Fruit fly (Drosophila melanogaster) whole organism, wandering third instar larva: ENCODE results near the gene plx.

ENCODE experiments used
- CG9705 ChIP-seq: fragments of 200-800 bp; sonication (Bioruptor generic); optimal IDR thresholded peaks from 2 replicates; lab custom pipeline; 2018; ENCODE audit warnings: missing biosample characterization, mild to moderate bottlenecking, missing genetic modification characterization
- GATAd ChIP-seq: sonication (Bioruptor generic); optimal IDR thresholded peaks from 2 replicates; lab custom pipeline; 2016; ENCODE audit warnings: missing biosample characterization, missing genetic modification characterization
- Myc ChIP-seq: fragments of >200 bp; optimal IDR thresholded peaks from 2 replicates; lab custom pipeline; 2017
- OdsH ChIP-seq: fragments of 200-800 bp; sonication (Bioruptor generic); optimal IDR thresholded peaks from 2 replicates; lab custom pipeline; 2016; ENCODE audit warnings: missing biosample characterization, mild to moderate bottlenecking, missing genetic modification characterization
- Rel ChIP-seq, 2 experiments: fragments of 200-800 bp; sonication (Bioruptor generic) in 1 of 2; optimal IDR thresholded peaks; 2 replicates in 1 of 2; 3 replicates in 1 of 2; lab custom pipeline; 2016 to 2019; ENCODE audit warnings: mild to moderate bottlenecking in 2 of 2, missing biosample characterization in 2 of 2, missing genetic modification characterization in 2 of 2, moderate library complexity in 1 of 2
- dmrt93B ChIP-seq: fragments of 200-800 bp; sonication (Bioruptor generic); optimal IDR thresholded peaks from 2 replicates; lab custom pipeline; 2018; ENCODE audit warnings: missing biosample characterization, mild to moderate bottlenecking, missing genetic modification characterization
- dsf ChIP-seq: sonication (Bioruptor generic); optimal IDR thresholded peaks from 2 replicates; lab custom pipeline; 2016; ENCODE audit warnings: missing biosample characterization, missing genetic modification characterization, borderline replicate concordance
- foxo ChIP-seq, 2 experiments: fragments of 200-800 bp; sonication (Bioruptor generic); optimal IDR thresholded peaks; 2 replicates in 1 of 2; 3 replicates in 1 of 2; lab custom pipeline; 2016 to 2017; ENCODE audit warnings: missing biosample characterization in 2 of 2, missing genetic modification characterization in 2 of 2
- jim ChIP-seq: fragments of 175-275, 200-325 bp; sonication (Bioruptor generic); optimal IDR thresholded peaks from 2 replicates; lab custom pipeline; 2016; ENCODE audit warnings: missing biosample characterization, mild to moderate bottlenecking, missing genetic modification characterization
- lola ChIP-seq: fragments of >200 bp; optimal IDR thresholded peaks from 2 replicates; lab custom pipeline; 2017; ENCODE audit warnings: missing biosample characterization, missing genetic modification characterization
- psq ChIP-seq: fragments of 200-800 bp; sonication (Bioruptor generic); optimal IDR thresholded peaks from 3 replicates; lab custom pipeline; 2017; ENCODE audit warnings: missing biosample characterization, mild to moderate bottlenecking, missing genetic modification characterization, moderate library complexity

- peak; percentile 19 for TF ChIP-seq psq
- no peak for TF ChIP-seq dsf
- no peak for TF ChIP-seq GATAd (GFP tag; lab: Kevin White, UChicago)
- no peak for TF ChIP-seq Myc
- no peak for TF ChIP-seq lola (GFP tag; lab: Kevin White, UChicago)
- no peak for TF ChIP-seq dmrt93B
- TF ChIP-seq jim (GFP tag; lab: Kevin White, UChicago) = peak; percentile 15
- no peak for TF ChIP-seq foxo (GFP tag; optimal IDR thresholded peaks at IDR 0.05; lab: Kevin White, UChicago)
- no peak for TF ChIP-seq Rel (GFP tag; optimal IDR thresholded peaks at IDR 0.05; lab: Kevin White, UChicago)
- TF ChIP-seq Rel (tag; optimal IDR thresholded peaks at IDR 0.05; lab: Kevin White, UChicago) = peak; percentile 25
- TF ChIP-seq OdsH = peak; percentile 23
- TF ChIP-seq CG9705 = no peak
Measured at dm6 chr3R:5672658-5673217, 12.9 kb upstream of the plx start.
